Worm (Caenorhabditis elegans): ENCODE data around the gene rgs-7.

Gene rgs-7

ce11 chrX:3548716-3549115 is 6.4 kb downstream of the rgs-7 start:
- TF ChIP-seq F13C5.2 (tag; optimal IDR thresholded peaks at IDR 0.05) (no peak), pes-1 (GFP tag; IDR thresholded peaks at IDR 0.05) (no peak), ceh-13 (GFP tag; optimal IDR thresholded peaks at IDR 0.05) (no peak), ama-1 (optimal IDR thresholded peaks at IDR 0.05) (no peak), B0310.2 (tag; optimal IDR thresholded peaks at IDR 0.05) (no peak), aly-1 (tag; optimal IDR thresholded peaks at IDR 0.05) (no peak), tra-4 (tag; optimal IDR thresholded peaks at IDR 0.05) (no peak), tbx-37 (GFP tag; conservative IDR thresholded peaks at IDR 0.05) (no peak), hmg-4 (GFP tag; optimal IDR thresholded peaks at IDR 0.05) (no peak), scrt-1 (GFP tag; IDR thresholded peaks at IDR 0.05) (no peak), sea-1 (GFP tag; conservative IDR thresholded peaks at IDR 0.05) (no peak), tbx-11 (GFP tag; IDR thresholded peaks at IDR 0.05) (no peak), flt-1 (GFP tag; IDR thresholded peaks at IDR 0.05) (no peak), ceh-36 (tag; optimal IDR thresholded peaks at IDR 0.05) (no peak), ets-7 (tag; optimal IDR thresholded peaks at IDR 0.05) (no peak), hmbx-1 (tag; optimal IDR thresholded peaks at IDR 0.05) (no peak), hnd-1 (tag; optimal IDR thresholded peaks at IDR 0.05) (no peak)

- TF ChIP-seq ceh-13 (GFP tag; optimal IDR thresholded peaks at IDR 0.05), result no peak
These were observed 8.8 kb downstream of the rgs-7 start for ce11 chrX:3551173-3551572.

DNA sequence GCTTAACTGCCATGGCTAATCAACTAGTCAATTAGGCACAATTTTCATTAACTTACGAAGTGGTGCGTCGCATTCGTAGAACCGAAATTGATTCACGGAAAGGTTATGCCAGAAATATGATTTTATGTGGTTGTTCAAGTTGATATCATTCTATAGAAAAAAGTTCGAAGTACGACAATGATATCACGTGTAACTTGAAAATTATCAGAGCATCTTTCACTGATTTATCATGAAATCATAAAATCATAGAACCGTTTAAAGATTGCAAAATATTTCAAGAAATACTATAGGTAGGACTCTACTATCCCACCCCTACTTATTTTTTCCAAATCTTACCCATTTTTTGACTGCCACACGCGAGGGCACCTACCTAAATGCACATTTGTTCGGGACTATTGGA is 10.6 kb downstream of the rgs-7 start:
- no peak for TF ChIP-seq hnd-1 (tag; optimal IDR thresholded peaks at IDR 0.05)
- TF ChIP-seq flt-1 (GFP tag; IDR thresholded peaks at IDR 0.05), result no peak
- no peak for TF ChIP-seq pes-1 (GFP tag; IDR thresholded peaks at IDR 0.05)
- TF ChIP-seq hmbx-1 (tag; optimal IDR thresholded peaks at IDR 0.05), result no peak
- TF ChIP-seq ceh-36 (tag; optimal IDR thresholded peaks at IDR 0.05), result no peak
- no peak for TF ChIP-seq tra-4 (tag; optimal IDR thresholded peaks at IDR 0.05)
- no peak for TF ChIP-seq ets-7 (tag; optimal IDR thresholded peaks at IDR 0.05)
- TF ChIP-seq F13C5.2 (tag; optimal IDR thresholded peaks at IDR 0.05), result no peak
- TF ChIP-seq ama-1 (optimal IDR thresholded peaks at IDR 0.05), result no peak
- no peak for TF ChIP-seq B0310.2 (tag; optimal IDR thresholded peaks at IDR 0.05)
- no peak for TF ChIP-seq tbx-37 (GFP tag; conservative IDR thresholded peaks at IDR 0.05)
- no peak for TF ChIP-seq scrt-1 (GFP tag; IDR thresholded peaks at IDR 0.05)
- no peak for TF ChIP-seq sea-1 (GFP tag; conservative IDR thresholded peaks at IDR 0.05)

ce11 chrX:3553687-3554086 is 11.3 kb downstream of the rgs-7 start:
- TF ChIP-seq ets-7 (tag; optimal IDR thresholded peaks at IDR 0.05), result no peak
- no peak for TF ChIP-seq ceh-36 (tag; optimal IDR thresholded peaks at IDR 0.05)

DNA sequence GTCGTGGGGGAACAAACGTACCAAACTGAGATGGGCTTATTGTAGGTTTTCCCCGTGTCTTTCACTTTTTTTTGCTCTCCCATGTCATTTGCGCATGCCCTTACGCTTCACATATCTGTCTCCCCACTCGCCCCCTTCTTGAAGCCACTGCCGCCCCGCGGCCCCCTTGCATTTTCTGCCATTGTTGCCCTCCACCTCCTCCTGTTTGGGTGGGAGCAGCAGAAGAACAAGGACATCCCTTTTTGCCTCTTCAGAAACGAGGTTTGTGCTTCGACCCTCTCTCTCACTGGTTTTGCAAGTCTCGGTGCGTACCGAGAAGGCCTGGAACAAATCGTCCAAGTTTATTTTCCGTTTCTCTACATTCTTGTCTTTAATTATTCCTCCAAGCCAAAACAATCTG is 11.8 kb downstream of the rgs-7 start:
- TF ChIP-seq ets-7 (tag; optimal IDR thresholded peaks at IDR 0.05), result no peak
- no peak for TF ChIP-seq F13C5.2 (tag; optimal IDR thresholded peaks at IDR 0.05)
- no peak for TF ChIP-seq tbx-11 (GFP tag; IDR thresholded peaks at IDR 0.05)
- no peak for TF ChIP-seq ceh-13 (GFP tag; optimal IDR thresholded peaks at IDR 0.05)
- no peak for TF ChIP-seq scrt-1 (GFP tag; IDR thresholded peaks at IDR 0.05)
- TF ChIP-seq hnd-1 (tag; optimal IDR thresholded peaks at IDR 0.05), result no peak
- no peak for TF ChIP-seq flt-1 (GFP tag; IDR thresholded peaks at IDR 0.05)
- TF ChIP-seq aly-1 (tag; optimal IDR thresholded peaks at IDR 0.05), result no peak
- no peak for TF ChIP-seq pes-1 (GFP tag; IDR thresholded peaks at IDR 0.05)
- no peak for TF ChIP-seq B0310.2 (tag; optimal IDR thresholded peaks at IDR 0.05)
- TF ChIP-seq hmg-4 (GFP tag; optimal IDR thresholded peaks at IDR 0.05), result no peak
- TF ChIP-seq ama-1 (optimal IDR thresholded peaks at IDR 0.05), result no peak
- no peak for TF ChIP-seq hmbx-1 (tag; optimal IDR thresholded peaks at IDR 0.05)
- TF ChIP-seq tbx-37 (GFP tag; conservative IDR thresholded peaks at IDR 0.05), result no peak
- TF ChIP-seq ceh-36 (tag; optimal IDR thresholded peaks at IDR 0.05), result no peak
- TF ChIP-seq sea-1 (GFP tag; conservative IDR thresholded peaks at IDR 0.05), result no peak
- TF ChIP-seq tra-4 (tag; optimal IDR thresholded peaks at IDR 0.05), result no peak

ce11 chrX:3555930-3556329 is 13.6 kb downstream of the rgs-7 start:
- TF ChIP-seq pes-1 (GFP tag; IDR thresholded peaks at IDR 0.05), result no peak
- no peak for TF ChIP-seq ets-7 (tag; optimal IDR thresholded peaks at IDR 0.05)
- no peak for TF ChIP-seq sea-1 (GFP tag; conservative IDR thresholded peaks at IDR 0.05)
- no peak for TF ChIP-seq ceh-36 (tag; optimal IDR thresholded peaks at IDR 0.05)
- TF ChIP-seq hmg-4 (GFP tag; optimal IDR thresholded peaks at IDR 0.05), result no peak
- TF ChIP-seq scrt-1 (GFP tag; IDR thresholded peaks at IDR 0.05), result no peak
- TF ChIP-seq tra-4 (tag; optimal IDR thresholded peaks at IDR 0.05), result no peak
- no peak for TF ChIP-seq flt-1 (GFP tag; IDR thresholded peaks at IDR 0.05)
- no peak for TF ChIP-seq hmbx-1 (tag; optimal IDR thresholded peaks at IDR 0.05)
- no peak for TF ChIP-seq hnd-1 (tag; optimal IDR thresholded peaks at IDR 0.05)
- TF ChIP-seq B0310.2 (tag; optimal IDR thresholded peaks at IDR 0.05), result no peak

- TF ChIP-seq sea-1 (GFP tag; conservative IDR thresholded peaks at IDR 0.05), result no peak
- TF ChIP-seq tbx-11 (GFP tag; IDR thresholded peaks at IDR 0.05), result no peak
- TF ChIP-seq hmg-4 (GFP tag; optimal IDR thresholded peaks at IDR 0.05), result no peak
- TF ChIP-seq tra-4 (tag; optimal IDR thresholded peaks at IDR 0.05), result no peak
- TF ChIP-seq scrt-1 (GFP tag; IDR thresholded peaks at IDR 0.05), result no peak
- TF ChIP-seq aly-1 (tag; optimal IDR thresholded peaks at IDR 0.05), result no peak
- no peak for TF ChIP-seq ceh-36 (tag; optimal IDR thresholded peaks at IDR 0.05)
- no peak for TF ChIP-seq ets-7 (tag; optimal IDR thresholded peaks at IDR 0.05)
- no peak for TF ChIP-seq flt-1 (GFP tag; IDR thresholded peaks at IDR 0.05)
- no peak for TF ChIP-seq hmbx-1 (tag; optimal IDR thresholded peaks at IDR 0.05)
- no peak for TF ChIP-seq ama-1 (optimal IDR thresholded peaks at IDR 0.05)
- no peak for TF ChIP-seq pes-1 (GFP tag; IDR thresholded peaks at IDR 0.05)
- TF ChIP-seq hnd-1 (tag; optimal IDR thresholded peaks at IDR 0.05), result no peak
- TF ChIP-seq ceh-13 (GFP tag; optimal IDR thresholded peaks at IDR 0.05), result no peak
These were observed 21.6 kb downstream of the rgs-7 start, which contains the start of gene vit-4 for ce11 chrX:3563903-3564302. Gene vit-4, minus strand, starts transcription at chrX:3563965.

DNA sequence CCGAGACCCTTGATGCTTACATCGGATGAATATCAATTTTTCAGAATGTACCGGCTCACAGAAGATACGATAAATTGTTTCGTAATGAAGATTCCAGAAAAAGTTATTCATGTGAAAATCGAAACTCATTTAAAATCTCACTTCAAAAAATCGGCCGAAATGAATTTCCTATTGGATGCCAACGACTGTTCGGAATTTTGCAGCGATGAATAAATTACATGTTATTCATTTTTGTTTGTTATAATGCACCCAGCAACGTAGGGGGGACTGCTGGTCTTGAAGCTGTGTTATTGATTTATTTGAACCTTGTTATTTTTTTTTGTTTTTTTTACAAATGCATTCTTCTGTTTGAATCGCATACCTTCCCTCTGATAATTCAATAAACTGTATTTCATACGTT is 24.5 kb downstream of the rgs-7 start:
- no peak for TF ChIP-seq hmg-4 (GFP tag; optimal IDR thresholded peaks at IDR 0.05)
- no peak for TF ChIP-seq B0310.2 (tag; optimal IDR thresholded peaks at IDR 0.05)
- no peak for TF ChIP-seq tbx-11 (GFP tag; IDR thresholded peaks at IDR 0.05)
- no peak for TF ChIP-seq ama-1 (optimal IDR thresholded peaks at IDR 0.05)
- TF ChIP-seq aly-1 (tag; optimal IDR thresholded peaks at IDR 0.05), result no peak
- TF ChIP-seq ceh-36 (tag; optimal IDR thresholded peaks at IDR 0.05), result no peak
- TF ChIP-seq ets-7 (tag; optimal IDR thresholded peaks at IDR 0.05), result no peak
- no peak for TF ChIP-seq hnd-1 (tag; optimal IDR thresholded peaks at IDR 0.05)

Data from whole organism, early embryonic.